Worm (Caenorhabditis elegans) whole organism, L4 larva: Measurements from ENCODE around the gene srxa-6.

Experiments
- ZK337.2 ChIP-seq: fragments of 200-800 bp; sonication (Bioruptor generic); IDR thresholded peaks from 2 replicates; pipeline ENCODE4 v1.3.6; 2022; ENCODE audit warnings: missing genetic modification reagents, missing genetic modification characterization, missing compliant biosample characterization
- aha-1 ChIP-seq: fragments of 150-350 bp; peaks from one replicate; lab custom pipeline; 2014; ENCODE audit warnings: missing biosample characterization, missing genetic modification characterization
- mdl-1 ChIP-seq, 2 experiments: fragments of 150-350 bp in 1 of 2; sonication (generic microtip) in 1 of 2; optimal IDR thresholded peaks; 2 replicates each; lab custom pipeline; 2014 to 2017; ENCODE audit warnings: missing biosample characterization in 2 of 2, missing genetic modification characterization in 2 of 2
- mep-1 ChIP-seq: fragments of 150-350 bp; sonication (generic microtip); optimal IDR thresholded peaks from 3 replicates; lab custom pipeline; 2014; ENCODE audit warnings: missing biosample characterization, missing genetic modification characterization
- nhr-10 ChIP-seq: fragments of 150-350 bp; optimal IDR thresholded peaks from 2 replicates; lab custom pipeline; 2014; ENCODE audit warnings: missing biosample characterization, missing genetic modification characterization
- nhr-28 ChIP-seq: fragments of 150-350 bp; optimal IDR thresholded peaks from 2 replicates; lab custom pipeline; 2014; ENCODE audit warnings: missing biosample characterization, missing genetic modification characterization
- nhr-77 ChIP-seq: fragments of 150-350 bp; optimal IDR thresholded peaks from 2 replicates; lab custom pipeline; 2014; ENCODE audit warnings: missing biosample characterization, missing genetic modification characterization
- pqm-1 ChIP-seq: sonication (generic microtip); optimal IDR thresholded peaks from 2 replicates; lab custom pipeline; 2017; ENCODE audit warnings: missing biosample characterization, missing genetic modification characterization
- snpc-4 ChIP-seq: fragments of 150-350 bp; optimal IDR thresholded peaks from 2 replicates; lab custom pipeline; 2014; ENCODE audit warnings: missing biosample characterization, missing genetic modification characterization
- unc-130 ChIP-seq: sonication (generic microtip); optimal IDR thresholded peaks from 2 replicates; lab custom pipeline; 2016; ENCODE audit warnings: missing genetic modification reagents, missing genetic modification characterization, missing compliant biosample characterization
- zfp-2 ChIP-seq: sonication (generic microtip); optimal IDR thresholded peaks from 2 replicates; lab custom pipeline; 2016; ENCODE audit warnings: mild to moderate bottlenecking, missing genetic modification characterization, missing compliant biosample characterization
- ztf-11 ChIP-seq: fragments of 150-350 bp; optimal IDR thresholded peaks from 2 replicates; lab custom pipeline; 2014; ENCODE audit warnings: missing biosample characterization, missing genetic modification characterization

ce11 chrV:20727458-20727857 lies 7.3 kb upstream of the srxa-6 start:
- TF ChIP-seq mdl-1 (tag; optimal IDR thresholded peaks at IDR 0.05; lab: Kevin White, UChicago) (no peak), unc-130 (GFP tag; lab: Kevin White, UChicago) (no peak), pqm-1 (tag; lab: Kevin White, UChicago) (no peak), zfp-2 (tag; lab: Kevin White, UChicago) (no peak), snpc-4 (tag; lab: Kevin White, UChicago) (no peak), ztf-11 (tag; lab: Kevin White, UChicago) (no peak), nhr-28 (no peak), ZK337.2 (GFP tag; lab: Robert Waterston, UW) (no peak), aha-1 (tag; lab: Kevin White, UChicago) (peak; percentile 92), mep-1 (no peak), nhr-77 (tag; lab: Kevin White, UChicago) (no peak), nhr-10 (tag; lab: Kevin White, UChicago) (no peak)
